Fruit fly (Drosophila melanogaster) whole organism, embryonic: ENCODE data around the gene PGRP-LF.

Experiments
- Atf6 ChIP-seq: fragments of 200-800 bp; sonication (Bioruptor generic); IDR thresholded peaks from 2 replicates; pipeline ENCODE4 v1.3.6; 2022; ENCODE audit warnings: missing biosample characterization, missing genetic modification characterization
- B-H2 ChIP-seq: fragments of 200-800 bp; sonication (Bioruptor generic); optimal IDR thresholded peaks from 2 replicates; lab custom pipeline; 2018; ENCODE audit warnings: missing biosample characterization, mild to moderate bottlenecking, missing genetic modification characterization
- CG10274 ChIP-seq: fragments of 200-800 bp; sonication (Bioruptor generic); optimal IDR thresholded peaks from 3 replicates; lab custom pipeline; 2017; ENCODE audit warnings: missing biosample characterization, mild to moderate bottlenecking, missing genetic modification characterization
- CG1233 ChIP-seq: fragments of 200-800 bp; sonication (Bioruptor generic); optimal IDR thresholded peaks from 4 replicates; lab custom pipeline; 2018; ENCODE audit warnings: missing biosample characterization, mild to moderate bottlenecking, missing genetic modification characterization
- CG13287 ChIP-seq: fragments of 200-800 bp; sonication (Bioruptor generic); IDR thresholded peaks from 2 replicates; pipeline ENCODE4 v1.3.6; 2022; ENCODE audit warnings: missing biosample characterization, missing genetic modification characterization; ENCODE audit not compliant: partially characterized antibody
- CG13624 ChIP-seq: fragments of 200-800 bp; sonication (Bioruptor generic); optimal IDR thresholded peaks from 2 replicates; lab custom pipeline; 2016; ENCODE audit warnings: missing biosample characterization, missing genetic modification characterization
- CG14667 ChIP-seq: fragments of 200-800 bp; sonication (Bioruptor generic); IDR thresholded peaks from 2 replicates; pipeline ENCODE4 v1.3.6; 2022; ENCODE audit warnings: missing biosample characterization, missing genetic modification characterization
- CG14710 ChIP-seq: fragments of 200-800 bp; sonication (Bioruptor generic); optimal IDR thresholded peaks from 3 replicates; lab custom pipeline; 2019; ENCODE audit warnings: missing biosample characterization, mild to moderate bottlenecking, missing genetic modification characterization, moderate library complexity
- CG14965 ChIP-seq: fragments of 200-800 bp; sonication (Bioruptor generic); optimal IDR thresholded peaks from 2 replicates; lab custom pipeline; 2016; ENCODE audit warnings: missing biosample characterization, missing genetic modification characterization, borderline replicate concordance
- CG17568 ChIP-seq: fragments of 200-800 bp; sonication (Bioruptor generic); optimal IDR thresholded peaks from 2 replicates; lab custom pipeline; 2018; ENCODE audit warnings: missing biosample characterization, mild to moderate bottlenecking, missing genetic modification characterization, moderate library complexity
- CG18011 ChIP-seq: fragments of 200-800 bp; sonication (Bioruptor generic); optimal IDR thresholded peaks from 2 replicates; lab custom pipeline; 2017; ENCODE audit warnings: missing biosample characterization, missing genetic modification characterization, mild to moderate bottlenecking, moderate library complexity, missing genotype
- CG1832 ChIP-seq: fragments of 200-800 bp; sonication (Bioruptor generic); optimal IDR thresholded peaks from 2 replicates; lab custom pipeline; 2017; ENCODE audit warnings: missing biosample characterization, mild to moderate bottlenecking, missing genetic modification characterization, inconsistent platforms
- CG18476 ChIP-seq: fragments of 200-800 bp; sonication (Bioruptor generic); optimal IDR thresholded peaks from 2 replicates; lab custom pipeline; 2016; ENCODE audit warnings: missing biosample characterization, mild to moderate bottlenecking, missing genetic modification characterization
- CG18764 ChIP-seq: fragments of 200-800 bp; sonication (Bioruptor generic); optimal IDR thresholded peaks from 3 replicates; lab custom pipeline; 2016; ENCODE audit warnings: missing biosample characterization, missing genetic modification characterization
- CG4404 ChIP-seq: fragments of 200-800 bp; sonication (Bioruptor generic); IDR thresholded peaks from 2 replicates; pipeline ENCODE4 v1.3.6; 2022; ENCODE audit warnings: missing biosample characterization, missing genetic modification characterization
- CG4424 ChIP-seq: fragments of 200-800 bp; sonication (Bioruptor generic); optimal IDR thresholded peaks from 3 replicates; lab custom pipeline; 2016; ENCODE audit warnings: missing biosample characterization, missing genetic modification characterization
- CG4707 ChIP-seq: fragments of 200-800 bp; sonication (Bioruptor generic); optimal IDR thresholded peaks from 2 replicates; lab custom pipeline; 2018; ENCODE audit warnings: missing biosample characterization, mild to moderate bottlenecking, missing genetic modification characterization, moderate library complexity
- CG4730 ChIP-seq: fragments of 200-800 bp; sonication (Bioruptor generic); IDR thresholded peaks from 2 replicates; pipeline ENCODE4 v1.3.6; 2022; ENCODE audit warnings: missing biosample characterization, missing genetic modification characterization
- CG4820 ChIP-seq: fragments of 200-800 bp; sonication (Bioruptor generic); optimal IDR thresholded peaks from 3 replicates; lab custom pipeline; 2016; ENCODE audit warnings: missing biosample characterization, missing genetic modification characterization
- CG7786 ChIP-seq: fragments of 200-800 bp; sonication (Bioruptor generic); optimal IDR thresholded peaks from 2 replicates; lab custom pipeline; 2016; ENCODE audit warnings: missing biosample characterization, missing genetic modification characterization
- CG8944 ChIP-seq: fragments of 200-800 bp; sonication (Bioruptor generic); optimal IDR thresholded peaks from 3 replicates; lab custom pipeline; 2016; ENCODE audit warnings: missing biosample characterization, missing genetic modification characterization
- Dref ChIP-seq: fragments of 200-800 bp; sonication (Bioruptor generic); IDR thresholded peaks from 2 replicates; pipeline ENCODE4 v1.3.6; 2022; ENCODE audit warnings: missing biosample characterization, missing genetic modification characterization
- Drgx ChIP-seq: fragments of 200-800 bp; sonication (Bioruptor generic); IDR thresholded peaks from 2 replicates; pipeline ENCODE4 v1.3.6; 2022; ENCODE audit warnings: missing biosample characterization, missing genetic modification characterization
- Ets65A ChIP-seq: fragments of 200-800 bp; sonication (Bioruptor generic); peaks from one replicate; lab custom pipeline; 2016; ENCODE audit warnings: missing biosample characterization, missing genetic modification characterization
- Max ChIP-seq: fragments of 200-800 bp; sonication (Bioruptor generic); optimal IDR thresholded peaks from 2 replicates; lab custom pipeline; 2016; ENCODE audit warnings: missing biosample characterization, mild to moderate bottlenecking, missing genetic modification characterization
- Oli ChIP-seq: fragments of 200-800 bp; sonication (Bioruptor generic); optimal IDR thresholded peaks from 2 replicates; lab custom pipeline; 2018; ENCODE audit warnings: missing biosample characterization, mild to moderate bottlenecking, missing genetic modification characterization, moderate library complexity
- Usf ChIP-seq: fragments of 200-800 bp; sonication (Bioruptor generic); optimal IDR thresholded peaks from 2 replicates; lab custom pipeline; 2017; ENCODE audit warnings: missing genotype, missing biosample characterization, missing genetic modification characterization
- Vsx1 ChIP-seq: fragments of 200-800 bp; sonication (Bioruptor generic); optimal IDR thresholded peaks from 2 replicates; lab custom pipeline; 2017; ENCODE audit warnings: missing biosample characterization, mild to moderate bottlenecking, missing genetic modification characterization, missing genetic modification reagents
- Xbp1 ChIP-seq: fragments of 200-800 bp; sonication (Bioruptor generic); optimal IDR thresholded peaks from 3 replicates; lab custom pipeline; 2016; ENCODE audit warnings: missing biosample characterization, mild to moderate bottlenecking, missing genetic modification characterization
- bab2 ChIP-seq: fragments of 200-800 bp; sonication (Bioruptor generic); optimal IDR thresholded peaks from 2 replicates; lab custom pipeline; 2016; ENCODE audit warnings: missing biosample characterization, missing genetic modification characterization
- btn ChIP-seq: fragments of 200-800 bp; sonication (Bioruptor generic); optimal IDR thresholded peaks from 2 replicates; lab custom pipeline; 2016; ENCODE audit warnings: missing biosample characterization, missing genetic modification characterization
- crp ChIP-seq, 2 experiments: fragments of 200-800 bp; sonication (Bioruptor generic); optimal IDR thresholded peaks; 2 replicates in 1 of 2; 3 replicates in 1 of 2; lab custom pipeline; 2017; ENCODE audit warnings: missing biosample characterization in 2 of 2, missing genetic modification characterization in 2 of 2, mild to moderate bottlenecking in 1 of 2, moderate library complexity in 1 of 2
- dimm ChIP-seq: fragments of 200-800 bp; sonication (Bioruptor generic); IDR thresholded peaks from 2 replicates; pipeline ENCODE4 v1.3.6; 2022; ENCODE audit warnings: missing biosample characterization, missing genetic modification characterization
- dysf ChIP-seq: fragments of 200-800 bp; sonication (Bioruptor generic); IDR thresholded peaks from 3 replicates; pipeline ENCODE4 v1.3.6; 2022; ENCODE audit warnings: missing biosample characterization, missing genetic modification characterization
- emc ChIP-seq: fragments of 200-800 bp; sonication (Bioruptor generic); optimal IDR thresholded peaks from 2 replicates; lab custom pipeline; 2016; ENCODE audit warnings: missing biosample characterization, missing genetic modification characterization
- fd102C ChIP-seq: fragments of 200-800 bp; sonication (Bioruptor generic); optimal IDR thresholded peaks from 2 replicates; lab custom pipeline; 2018; ENCODE audit warnings: missing biosample characterization, mild to moderate bottlenecking, missing genetic modification characterization, moderate library complexity
- her ChIP-seq: fragments of 200-800 bp; sonication (Bioruptor generic); optimal IDR thresholded peaks from 2 replicates; lab custom pipeline; 2016; ENCODE audit warnings: missing biosample characterization, missing genetic modification characterization
- luna ChIP-seq: fragments of 200-800 bp; sonication (Bioruptor generic); optimal IDR thresholded peaks from 2 replicates; lab custom pipeline; 2016; ENCODE audit warnings: missing biosample characterization, missing genetic modification characterization
- oc ChIP-seq: fragments of 200-800 bp; sonication (Bioruptor generic); optimal IDR thresholded peaks from 2 replicates; lab custom pipeline; 2018; ENCODE audit warnings: missing biosample characterization, mild to moderate bottlenecking, missing genetic modification characterization, moderate library complexity
- onecut ChIP-seq: fragments of 200-800 bp; sonication (Bioruptor generic); IDR thresholded peaks from 2 replicates; pipeline ENCODE4 v1.3.6; 2022; ENCODE audit warnings: missing biosample characterization, missing genetic modification characterization
- pan ChIP-seq, 4 experiments: fragments of >200 bp in 3 of 4; fragments of 200-800 bp in 1 of 4; sonication (Bioruptor generic) in 1 of 4; optimal IDR thresholded peaks in 3 of 4; IDR thresholded peaks in 1 of 4; 2 replicates each; pipeline versions ENCODE4 v1.3.6 to Lab custom; 2017 to 2022; ENCODE audit warnings: missing biosample characterization in 2 of 4, missing genetic modification characterization in 2 of 4, mixed read lengths in 1 of 4
- pzg ChIP-seq: fragments of 200-800 bp; sonication (Bioruptor generic); optimal IDR thresholded peaks from 3 replicates; lab custom pipeline; 2018; ENCODE audit warnings: missing biosample characterization, mild to moderate bottlenecking, missing genetic modification characterization, moderate library complexity
- sc ChIP-seq, 3 experiments: fragments of >200 bp in 2 of 3; fragments of 200-800 bp in 1 of 3; sonication (Bioruptor generic) in 1 of 3; optimal IDR thresholded peaks; 2 replicates in 2 of 3; 3 replicates in 1 of 3; lab custom pipeline; 2017; ENCODE audit warnings: mild to moderate bottlenecking in 1 of 3, missing biosample characterization in 1 of 3, missing genetic modification characterization in 1 of 3, missing genetic modification reagents in 1 of 3
- sens ChIP-seq: fragments of 200-800 bp; sonication (Bioruptor generic); peaks from one replicate; lab custom pipeline; 2016; ENCODE audit warnings: missing biosample characterization, missing genetic modification characterization
- stwl ChIP-seq: fragments of 200-800 bp; sonication (Bioruptor generic); optimal IDR thresholded peaks from 3 replicates; lab custom pipeline; 2018; ENCODE audit warnings: missing biosample characterization, mild to moderate bottlenecking, missing genetic modification characterization, moderate library complexity
- trem ChIP-seq: fragments of 200-800 bp; optimal IDR thresholded peaks from 3 replicates; lab custom pipeline; 2019; ENCODE audit warnings: missing biosample characterization, mild to moderate bottlenecking, missing genetic modification characterization, moderate library complexity
- wor ChIP-seq: fragments of 200-800 bp; sonication (Bioruptor generic); IDR thresholded peaks from 2 replicates; pipeline ENCODE4 v1.3.6; 2022; ENCODE audit warnings: missing biosample characterization, missing genetic modification characterization
- z ChIP-seq: fragments of 200-800 bp; sonication (Bioruptor generic); IDR thresholded peaks from 3 replicates; pipeline ENCODE4 v1.3.6; 2022; ENCODE audit warnings: missing biosample characterization, missing genetic modification characterization
- zf30C ChIP-seq: fragments of 200-800 bp; sonication (Bioruptor generic); optimal IDR thresholded peaks from 3 replicates; lab custom pipeline; 2018; ENCODE audit warnings: missing biosample characterization, mild to moderate bottlenecking, missing genetic modification characterization

The PGRP-LF gene

DNA sequence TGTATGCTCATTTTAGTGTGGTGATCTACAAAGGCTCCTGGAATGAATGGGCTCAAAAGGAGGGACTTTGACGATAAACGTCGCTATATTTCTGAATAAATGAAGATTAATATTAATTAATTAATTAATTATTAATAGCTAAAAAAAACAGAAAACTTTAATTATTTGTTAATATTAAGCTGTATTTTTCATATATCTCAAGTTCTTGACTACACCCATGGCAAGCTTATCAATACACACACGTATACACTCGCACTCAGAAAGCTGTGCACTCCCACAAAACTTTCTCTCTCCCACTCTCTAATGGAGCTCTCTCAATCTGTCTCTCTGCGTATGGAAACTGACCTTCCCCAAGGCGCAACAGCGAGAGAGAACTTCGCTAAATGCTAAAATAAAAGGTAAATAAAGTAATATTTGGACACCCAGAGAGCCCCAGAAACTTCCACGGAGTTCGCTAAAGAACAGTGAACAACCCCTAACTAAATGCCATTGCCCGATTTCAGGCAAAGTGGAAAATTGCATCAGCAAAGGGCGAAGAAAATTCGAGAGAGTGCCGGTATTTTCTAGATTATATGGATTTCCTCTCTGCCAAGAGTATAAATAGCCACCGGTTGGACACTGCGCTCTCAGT is 24.1 kb downstream of the PGRP-LF start (continued):
- TF ChIP-seq Atf6 (GFP tag; lab: Robert Waterston, UW) (peak; percentile 62), CG14965 (GFP tag; lab: Kevin White, UChicago) (no peak), CG14667 (GFP tag; lab: Robert Waterston, UW) (0 out of 2 replicates have a peak, but pooled peaks have one; percentile 23), B-H2 (GFP tag; lab: Kevin White, UChicago) (peak; percentile 69), zf30C (GFP tag; lab: Kevin White, UChicago) (no peak), CG14710 (tag; lab: Kevin White, UChicago) (peak; percentile 60), luna (no peak), onecut (GFP tag; lab: Robert Waterston, UW) (peak; percentile 40), Dref (GFP tag; lab: Robert Waterston, UW) (no peak), CG8944 (GFP tag; lab: Kevin White, UChicago) (no peak), CG13287 (peak; percentile 52), btn (GFP tag; lab: Kevin White, UChicago) (no peak), dimm (no peak), pan (optimal IDR thresholded peaks at IDR 0.05; lab: Kevin White, UChicago) (no peak), pan (GFP tag; optimal IDR thresholded peaks at IDR 0.05 in 1 of 2, IDR thresholded peaks at IDR 0.05 in 1 of 2) (peak in 1 of 2 experiments; percentile 50), CG18011 (GFP tag; lab: Kevin White, UChicago) (peak; percentile 47), CG7786 (GFP tag; lab: Kevin White, UChicago) (no peak), Xbp1 (GFP tag; lab: Kevin White, UChicago) (peak; percentile 73), crp (GFP tag; optimal IDR thresholded peaks at IDR 0.05; lab: Kevin White, UChicago) (no peak), Ets65A (no peak), dysf (GFP tag; lab: Robert Waterston, UW) (peak; percentile 75), Max (GFP tag; lab: Kevin White, UChicago) (peak; percentile 30), CG10274 (no peak), CG13624 (GFP tag; lab: Kevin White, UChicago) (no peak), CG4404 (peak; percentile 33; the same call in 1 of the 2 replicates), emc (GFP tag; lab: Kevin White, UChicago) (no peak), oc (tag; lab: Kevin White, UChicago) (peak; percentile 82), wor (peak; percentile 46; the same call in 1 of the 2 replicates), Oli (tag; lab: Kevin White, UChicago) (peak; percentile 72), CG4424 (peak; percentile 81), CG4707 (GFP tag; lab: Kevin White, UChicago) (no peak), CG17568 (GFP tag; lab: Kevin White, UChicago) (no peak), CG18764 (GFP tag; lab: Kevin White, UChicago) (peak; percentile 36), Usf (GFP tag; lab: Kevin White, UChicago) (no peak), her (GFP tag; lab: Kevin White, UChicago) (no peak), CG4730 (GFP tag; lab: Robert Waterston, UW) (peak; percentile 45; the same call in 1 of the 2 replicates), sens (peak; percentile 89), sc (optimal IDR thresholded peaks at IDR 0.05; lab: Kevin White, UChicago) (no peak), sc (GFP tag; optimal IDR thresholded peaks at IDR 0.05; lab: Kevin White, UChicago) (peak; percentile 55), CG4820 (GFP tag; lab: Kevin White, UChicago) (peak; percentile 59), stwl (tag; lab: Kevin White, UChicago) (no peak), CG1233 (GFP tag; lab: Kevin White, UChicago) (peak; percentile 42), pzg (GFP tag; lab: Kevin White, UChicago) (no peak), z (GFP tag; lab: Robert Waterston, UW) (0 out of 3 replicates have a peak, but pooled peaks have one; percentile 7), CG18476 (peak; percentile 60), bab2 (GFP tag; lab: Kevin White, UChicago) (peak; percentile 17), Vsx1 (GFP tag; lab: Kevin White, UChicago) (peak; percentile 66), CG1832 (no peak), trem (tag; lab: Kevin White, UChicago) (peak; percentile 56), Drgx (GFP tag; lab: Robert Waterston, UW) (peak; percentile 88), fd102C (no peak)
